Worm (Caenorhabditis elegans): ENCODE results near the gene msp-3.

msp-3 gene

ce11 chrII:4797071-4797470 lies 11.0 kb upstream of the msp-3 start, which contains the start of gene C33F10.14:
Gene C33F10.14, plus strand, starts transcription at chrII:4797371.
- TF ChIP-seq W03F9.2 (tag; optimal IDR thresholded peaks at IDR 0.05) (no peak), him-1 (tag; optimal IDR thresholded peaks at IDR 0.05) (no peak), dao-5 (tag; optimal IDR thresholded peaks at IDR 0.05) (no peak)

DNA sequence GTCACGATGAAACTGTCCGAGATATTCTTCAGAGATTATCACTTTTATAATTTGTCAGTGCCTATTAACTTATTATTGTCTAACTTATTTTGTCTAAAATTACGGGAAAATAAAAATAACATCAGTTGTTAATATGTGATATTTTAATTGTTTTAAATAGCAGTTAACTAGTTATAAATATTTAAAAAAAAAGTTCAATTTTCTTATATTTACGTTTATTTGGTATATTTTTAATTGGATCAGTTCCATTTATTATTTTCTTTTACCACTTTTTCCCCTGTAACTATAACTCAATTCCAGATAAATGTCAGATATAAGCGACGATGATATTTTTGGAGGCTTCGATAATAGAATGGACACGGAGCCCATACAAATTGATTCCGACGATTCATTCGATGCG lies 9.4 kb upstream of the msp-3 start, which contains the start of gene C33F10.4:
Gene C33F10.4, plus strand, starts transcription at position 301 of the 400 bp plus-strand sequence.
- no peak for TF ChIP-seq W03F9.2 (tag; optimal IDR thresholded peaks at IDR 0.05)
- TF ChIP-seq dao-5 (tag; optimal IDR thresholded peaks at IDR 0.05), result no peak
- TF ChIP-seq him-1 (tag; optimal IDR thresholded peaks at IDR 0.05), result no peak

DNA sequence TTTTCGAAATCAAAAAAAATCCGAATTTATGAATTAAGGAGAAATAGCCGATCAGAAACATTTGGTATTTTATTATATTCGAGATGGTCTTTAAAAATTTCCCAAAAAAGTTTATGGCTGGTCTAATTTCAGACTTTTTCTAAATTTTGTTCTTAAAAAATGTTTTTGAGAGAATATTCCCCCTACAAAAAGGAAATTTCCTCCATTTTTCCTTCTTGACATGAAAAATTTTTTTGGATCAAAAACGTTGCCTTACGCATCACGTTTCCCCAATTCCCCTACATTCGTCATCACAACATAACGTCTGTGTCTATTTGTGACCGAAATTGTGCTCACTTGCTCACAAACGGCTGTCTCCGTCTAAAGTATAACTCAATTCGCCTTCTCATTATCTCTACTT lies 7.2 kb upstream of the msp-3 start:
- TF ChIP-seq W03F9.2 (tag; optimal IDR thresholded peaks at IDR 0.05) (no peak), him-1 (tag; optimal IDR thresholded peaks at IDR 0.05) (no peak), dao-5 (tag; optimal IDR thresholded peaks at IDR 0.05) (no peak)

DNA sequence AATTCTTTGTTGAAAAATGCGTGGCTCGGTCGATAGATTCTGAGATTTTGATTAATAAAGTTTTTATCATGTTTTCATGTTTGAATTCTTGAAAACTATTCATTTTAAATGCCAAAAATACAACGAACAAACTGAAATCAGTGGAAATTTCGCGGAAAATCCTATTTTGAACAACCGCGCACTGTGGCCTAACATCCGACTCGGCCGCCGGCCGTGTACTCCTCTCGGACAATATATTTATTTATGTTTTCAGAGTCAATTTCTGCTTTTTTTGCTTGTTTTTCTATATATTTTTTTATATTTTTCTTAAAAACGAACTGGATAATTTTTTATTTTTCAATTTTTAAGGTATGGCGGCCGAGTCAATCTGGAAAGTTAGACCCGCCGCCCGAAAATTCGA lies 5.2 kb upstream of the msp-3 start, which contains the start of gene F26G1.1:
Gene F26G1.1, plus strand, starts transcription at position 347 of the 400 bp plus-strand sequence.
- no peak for TF ChIP-seq dao-5 (tag; optimal IDR thresholded peaks at IDR 0.05)
- peak; percentile 22 for TF ChIP-seq W03F9.2 (tag; optimal IDR thresholded peaks at IDR 0.05)
- peak; percentile 3 for TF ChIP-seq him-1 (tag; optimal IDR thresholded peaks at IDR 0.05)

DNA sequence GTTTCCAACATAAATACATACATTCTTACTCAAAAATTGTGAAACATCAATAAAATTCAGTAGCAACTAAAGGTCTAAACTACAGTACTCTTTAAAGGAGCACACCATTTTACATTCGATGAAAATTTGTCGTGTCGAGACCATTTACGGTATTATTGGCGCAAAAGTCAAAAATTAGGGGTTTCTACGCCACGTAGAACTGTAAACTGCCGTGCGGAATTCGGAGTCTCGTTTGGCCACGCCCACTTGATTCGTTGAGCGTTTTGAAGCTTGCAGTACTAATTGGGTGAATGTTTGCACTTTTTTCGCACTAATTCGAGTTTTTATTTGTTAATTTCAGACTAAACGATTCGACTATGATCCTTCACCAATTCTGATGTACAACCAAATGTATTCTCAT lies 4.6 kb upstream of the msp-3 start:
- no peak for TF ChIP-seq him-1 (tag; optimal IDR thresholded peaks at IDR 0.05)
- no peak for TF ChIP-seq dao-5 (tag; optimal IDR thresholded peaks at IDR 0.05)
- no peak for TF ChIP-seq W03F9.2 (tag; optimal IDR thresholded peaks at IDR 0.05)

ce11 chrII:4789835-4790343 lies 3.8 kb upstream of the msp-3 start, which contains the start of gene F26G1.15:
Gene F26G1.15, plus strand, starts transcription at chrII:4790293.
- no peak for TF ChIP-seq him-1 (tag; optimal IDR thresholded peaks at IDR 0.05)
- no peak for TF ChIP-seq W03F9.2 (tag; optimal IDR thresholded peaks at IDR 0.05)

DNA sequence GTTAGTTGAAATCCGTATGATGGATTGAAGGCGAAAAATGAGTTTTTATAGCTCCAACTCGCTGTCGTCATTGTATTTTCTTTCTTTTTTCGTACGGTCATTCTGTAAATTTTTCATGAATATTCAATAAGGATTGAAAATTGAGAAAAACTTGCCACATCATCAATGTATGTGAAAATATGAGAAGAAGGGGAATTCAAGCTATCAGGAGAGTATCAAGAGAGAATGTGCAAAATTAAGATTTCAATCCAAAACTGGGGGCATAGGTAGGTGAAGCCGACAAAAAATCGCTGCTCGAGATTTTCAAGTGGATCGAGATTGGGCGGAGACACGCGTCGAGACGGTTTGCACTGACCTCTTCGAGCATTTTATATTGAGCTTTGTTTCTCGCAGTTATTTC lies 1.6 kb downstream of the msp-3 start, which contains the start of gene nep-12:
Gene nep-12, minus strand, starts transcription at position 101 of the 400 bp plus-strand sequence.
- TF ChIP-seq W03F9.2 (tag; optimal IDR thresholded peaks at IDR 0.05) (no peak), him-1 (tag; optimal IDR thresholded peaks at IDR 0.05) (no peak)

DNA sequence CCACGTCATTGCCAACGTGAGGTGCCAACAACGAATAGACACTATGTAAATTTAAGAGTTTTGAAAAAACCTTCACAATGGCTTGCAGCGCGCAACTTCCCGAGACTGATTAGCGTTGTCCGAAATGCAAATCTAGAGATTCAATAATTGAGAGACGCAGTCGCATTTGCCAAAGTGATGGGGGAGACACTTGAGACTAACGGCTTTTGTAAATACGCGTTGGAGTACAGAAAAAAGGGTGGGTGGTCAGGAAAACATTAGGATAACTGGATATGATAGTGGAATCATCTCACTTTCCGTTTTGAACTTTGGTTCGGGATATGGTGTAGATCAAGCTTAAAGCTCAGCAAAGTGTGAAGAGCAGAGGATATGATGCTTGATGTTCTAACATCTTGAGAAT lies 6.3 kb downstream of the msp-3 start:
- TF ChIP-seq W03F9.2 (tag; optimal IDR thresholded peaks at IDR 0.05) (no peak), him-1 (tag; optimal IDR thresholded peaks at IDR 0.05) (no peak), dao-5 (tag; optimal IDR thresholded peaks at IDR 0.05) (no peak)

DNA sequence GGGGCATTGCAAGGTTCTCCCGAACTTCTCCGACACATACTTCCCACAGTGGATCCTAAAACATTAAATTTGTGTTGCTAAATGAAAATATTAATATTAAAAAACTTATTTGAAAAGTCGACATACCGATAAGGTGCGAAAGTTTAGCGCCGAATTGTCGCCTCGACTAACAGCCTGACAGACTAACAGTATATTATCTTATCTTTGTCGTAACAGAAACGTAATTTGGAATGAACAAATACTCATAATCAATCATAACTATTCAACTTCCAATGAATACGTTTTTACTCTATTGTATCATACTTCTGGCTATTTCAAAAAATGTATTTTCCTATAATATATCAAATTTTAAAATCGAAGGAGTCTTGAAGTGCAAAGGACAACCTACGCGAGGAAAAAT lies 9.1 kb downstream of the msp-3 start, which contains the start of gene F26G1.11:
Gene F26G1.11, plus strand, starts transcription at position 205 of the 400 bp plus-strand sequence.
- TF ChIP-seq him-1 (tag; optimal IDR thresholded peaks at IDR 0.05) (no peak), W03F9.2 (tag; optimal IDR thresholded peaks at IDR 0.05) (no peak), dao-5 (tag; optimal IDR thresholded peaks at IDR 0.05) (no peak)

DNA sequence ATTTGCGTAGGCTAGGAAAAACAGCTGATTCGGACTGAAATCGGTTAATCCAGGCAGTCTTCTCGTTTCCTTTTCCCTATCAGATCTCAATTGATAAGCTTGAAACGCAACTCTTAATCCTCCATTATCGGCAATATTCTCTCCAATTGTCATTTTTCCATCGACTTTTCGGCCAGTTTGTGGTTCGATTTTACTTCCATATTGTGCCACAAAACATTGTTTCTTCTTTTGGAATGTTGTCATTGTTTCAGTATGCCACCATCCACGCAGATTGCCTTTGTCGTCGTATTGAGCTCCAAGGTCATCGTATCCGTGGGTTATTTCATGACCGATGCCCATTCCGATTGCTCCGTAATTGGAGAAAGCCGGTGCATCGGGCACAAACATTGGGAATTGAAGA lies 10.3 kb downstream of the msp-3 start:
- TF ChIP-seq him-1 (tag; optimal IDR thresholded peaks at IDR 0.05), result no peak
- no peak for TF ChIP-seq W03F9.2 (tag; optimal IDR thresholded peaks at IDR 0.05)
- TF ChIP-seq dao-5 (tag; optimal IDR thresholded peaks at IDR 0.05), result no peak

DNA sequence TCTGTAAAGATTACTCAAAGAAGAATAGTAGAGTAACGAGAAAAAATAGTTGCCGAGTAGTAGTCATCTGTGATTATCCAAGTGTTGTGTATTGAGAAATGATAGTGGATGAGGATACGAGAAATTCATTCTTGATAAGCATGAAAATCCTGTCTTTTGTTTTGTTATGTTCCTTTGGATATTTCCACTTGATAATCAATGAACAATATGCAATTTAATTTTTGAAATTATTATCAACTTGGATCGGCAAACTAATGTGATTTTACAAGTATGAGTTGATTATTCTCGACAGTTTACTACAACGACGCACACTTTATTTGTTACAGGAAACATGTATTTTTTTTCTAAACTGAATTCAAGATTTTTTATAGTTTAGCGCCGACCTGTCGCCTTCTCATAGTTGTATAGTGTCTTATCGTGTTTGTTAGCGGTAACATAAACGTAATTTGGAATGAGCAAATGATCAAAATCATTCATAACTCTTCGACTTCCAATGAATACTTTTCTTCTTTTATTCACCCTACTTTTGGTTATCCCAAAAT lies 12.1 kb downstream of the msp-3 start, which contains the start of the genes F26G1.9 and F26G1.10:
Gene F26G1.9, minus strand, starts transcription at position 101 of the 542 bp plus-strand sequence.
Gene F26G1.10, plus strand, starts transcription at position 492 of the 542 bp plus-strand sequence.
- TF ChIP-seq W03F9.2 (tag; optimal IDR thresholded peaks at IDR 0.05), result no peak

ce11 chrII:4772441-4772840 lies 13.6 kb downstream of the msp-3 start:
- TF ChIP-seq W03F9.2 (tag; optimal IDR thresholded peaks at IDR 0.05), result no peak
- TF ChIP-seq dao-5 (tag; optimal IDR thresholded peaks at IDR 0.05), result no peak
- TF ChIP-seq him-1 (tag; optimal IDR thresholded peaks at IDR 0.05), result no peak

- TF ChIP-seq dao-5 (tag; optimal IDR thresholded peaks at IDR 0.05) (no peak), him-1 (tag; optimal IDR thresholded peaks at IDR 0.05) (no peak), W03F9.2 (tag; optimal IDR thresholded peaks at IDR 0.05) (no peak)
Observed at ce11 chrII:4771282-4771681, 14.8 kb downstream of the msp-3 start, which contains the start of gene F26G1.5. Gene F26G1.5, minus strand, starts transcription at chrII:4771382.

DNA sequence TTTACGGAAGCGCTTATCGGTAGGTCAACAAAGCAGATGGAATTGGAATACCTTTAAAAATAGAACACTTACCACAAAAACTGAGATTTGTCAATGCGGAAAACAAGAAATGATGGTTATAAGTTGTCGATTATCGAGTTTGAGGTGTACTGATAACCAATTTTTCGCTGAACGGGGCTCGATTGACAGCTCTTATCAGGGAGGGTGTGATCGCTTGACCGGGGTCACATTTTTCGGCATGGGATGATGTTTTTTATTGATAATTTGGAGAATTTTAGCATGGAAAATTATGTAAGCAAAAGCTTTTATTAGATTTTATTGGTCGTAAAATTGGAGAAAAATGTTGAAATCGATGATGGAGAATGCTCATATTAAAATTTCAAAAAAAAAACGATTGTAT lies 16.2 kb downstream of the msp-3 start:
- TF ChIP-seq him-1 (tag; optimal IDR thresholded peaks at IDR 0.05) (no peak), W03F9.2 (tag; optimal IDR thresholded peaks at IDR 0.05) (no peak), dao-5 (tag; optimal IDR thresholded peaks at IDR 0.05) (no peak)

DNA sequence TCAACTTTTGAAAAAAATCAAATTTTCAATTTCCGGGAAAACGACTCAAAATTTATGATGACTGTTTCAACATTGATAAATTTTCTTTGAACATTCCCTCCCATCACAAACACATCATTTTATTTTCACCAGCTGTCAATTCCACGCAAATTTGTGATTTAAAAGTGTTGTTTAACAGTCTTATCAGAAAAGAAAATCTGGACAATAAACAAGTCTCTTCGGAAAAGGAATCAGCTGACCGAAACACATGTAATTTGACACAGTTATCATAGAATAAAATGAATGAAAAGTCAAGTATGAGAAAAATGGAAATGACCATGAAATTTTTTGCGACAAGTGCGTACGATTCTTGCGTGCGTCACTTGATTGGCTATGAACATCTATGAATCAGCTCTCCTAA lies 17.0 kb downstream of the msp-3 start:
- no peak for TF ChIP-seq W03F9.2 (tag; optimal IDR thresholded peaks at IDR 0.05)
- TF ChIP-seq him-1 (tag; optimal IDR thresholded peaks at IDR 0.05), result no peak
- TF ChIP-seq dao-5 (tag; optimal IDR thresholded peaks at IDR 0.05), result no peak
